Fruit fly (Drosophila melanogaster) whole organism, prepupa: Measurements from ENCODE around the gene CG42397.

Experiments used
- CG1621 ChIP-seq: fragments of 200-800 bp; sonication (Bioruptor generic); optimal IDR thresholded peaks from 3 replicates; lab custom pipeline; 2018; ENCODE audit warnings: missing biosample characterization, mild to moderate bottlenecking, missing genetic modification characterization
- CG32006 ChIP-seq: fragments of 200-800 bp; sonication (Bioruptor generic); optimal IDR thresholded peaks from 3 replicates; lab custom pipeline; 2017; ENCODE audit warnings: missing biosample characterization, mild to moderate bottlenecking, missing genetic modification characterization
- CG6276 ChIP-seq: fragments of 200-800 bp; sonication (Bioruptor generic); optimal IDR thresholded peaks from 2 replicates; lab custom pipeline; 2017; ENCODE audit warnings: missing biosample characterization, mild to moderate bottlenecking, missing genetic modification characterization
- CG6808 ChIP-seq: fragments of 200-800 bp; sonication (Bioruptor generic); optimal IDR thresholded peaks from 3 replicates; lab custom pipeline; 2017; ENCODE audit warnings: missing biosample characterization, missing genetic modification characterization, mild to moderate bottlenecking, moderate library complexity, missing genetic modification reagents
- CG8119 ChIP-seq: fragments of 200-800 bp; sonication (Bioruptor generic); IDR thresholded peaks from 3 replicates; pipeline ENCODE4 v1.3.6; 2022; ENCODE audit warnings: missing biosample characterization, missing genetic modification characterization
- Met ChIP-seq: fragments of 200-800 bp; sonication (Bioruptor generic); optimal IDR thresholded peaks from 3 replicates; lab custom pipeline; 2016; ENCODE audit warnings: missing biosample characterization, missing genetic modification characterization
- OdsH ChIP-seq: fragments of 200-800 bp; sonication (Bioruptor generic); optimal IDR thresholded peaks from 3 replicates; lab custom pipeline; 2016; ENCODE audit warnings: missing biosample characterization, missing genetic modification characterization
- achi ChIP-seq: fragments of 200-800 bp; sonication (Bioruptor generic); optimal IDR thresholded peaks from 3 replicates; lab custom pipeline; 2016; ENCODE audit warnings: missing biosample characterization, missing genetic modification characterization
- cyc ChIP-seq: fragments of 200-800 bp; sonication (Bioruptor generic); optimal IDR thresholded peaks from 3 replicates; lab custom pipeline; 2016; ENCODE audit warnings: missing biosample characterization, missing genetic modification characterization
- fd85E ChIP-seq: fragments of 200-800 bp; sonication (Bioruptor generic); optimal IDR thresholded peaks from 3 replicates; lab custom pipeline; 2016; ENCODE audit warnings: missing biosample characterization, missing genetic modification characterization
- svp ChIP-seq: fragments of 200-800 bp; sonication (Bioruptor generic); peaks from one replicate; lab custom pipeline; 2016; ENCODE audit warnings: missing biosample characterization, missing genetic modification characterization

dm6 chr3L:12014272-12014671 lies 40.7 kb upstream of the CG42397 start:
- TF ChIP-seq CG32006 (GFP tag; lab: Kevin White, UChicago) = no peak
- TF ChIP-seq CG8119 (GFP tag; lab: Robert Waterston, UW) = no peak
- TF ChIP-seq Met (GFP tag; lab: Kevin White, UChicago) = no peak
- no peak for TF ChIP-seq svp (GFP tag; lab: Kevin White, UChicago)
- TF ChIP-seq CG6276 = no peak
- TF ChIP-seq CG6808 (GFP tag; lab: Kevin White, UChicago) = peak; percentile 50
- no peak for TF ChIP-seq achi (GFP tag; lab: Kevin White, UChicago)
- no peak for TF ChIP-seq OdsH (GFP tag; lab: Kevin White, UChicago)
- no peak for TF ChIP-seq cyc (GFP tag; lab: Kevin White, UChicago)
- no peak for TF ChIP-seq CG1621
- no peak for TF ChIP-seq fd85E
